Worm (Caenorhabditis elegans) whole organism, midembryonic: ENCODE results near the gene copb-1.

Experiments used
- cog-1 ChIP-seq: sonication (generic microtip); optimal IDR thresholded peaks from 2 replicates; lab custom pipeline; 2016; ENCODE audit warnings: missing genetic modification characterization, missing compliant biosample characterization
- flt-1 ChIP-seq: fragments of 200-800 bp; sonication (Bioruptor generic); IDR thresholded peaks from 2 replicates; pipeline ENCODE4 v1.3.6; 2022; ENCODE audit warnings: missing genetic modification characterization, missing compliant biosample characterization
- ref-1 ChIP-seq: fragments of 200-800 bp; sonication (Bioruptor generic); conservative IDR thresholded peaks from 2 replicates; pipeline ENCODE4 v1.3.6; 2022; ENCODE audit warnings: missing genetic modification reagents, missing genetic modification characterization, missing compliant biosample characterization
- tab-1 ChIP-seq: fragments of 200-800 bp; sonication (Bioruptor generic); IDR thresholded peaks from 2 replicates; pipeline ENCODE4 v1.3.6; 2022; ENCODE audit warnings: missing genetic modification characterization, missing compliant biosample characterization
- ztf-23 ChIP-seq: fragments of 200-800 bp; sonication (Bioruptor generic); IDR thresholded peaks from 2 replicates; pipeline ENCODE4 v1.3.6; 2022; ENCODE audit warnings: missing genetic modification reagents, missing genetic modification characterization, missing compliant biosample characterization

DNA sequence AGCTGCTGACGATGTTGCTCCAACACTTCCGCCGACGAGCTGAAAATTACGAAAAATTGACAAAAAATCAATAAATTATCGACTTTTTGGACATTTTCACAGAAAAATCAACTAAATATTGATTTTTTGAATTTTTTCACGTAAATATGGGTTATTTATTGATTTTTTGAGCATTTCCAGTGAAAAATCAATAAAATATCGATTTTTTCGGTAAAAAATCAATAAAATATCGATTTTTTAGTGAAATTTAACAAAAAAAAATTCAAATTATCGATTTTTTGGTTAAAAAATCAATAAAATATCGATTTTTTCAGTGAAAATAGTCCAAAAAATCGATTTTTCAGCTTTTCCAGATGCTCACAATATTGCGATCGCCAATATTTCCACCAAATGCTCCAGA is 8.4 kb upstream of the copb-1 start:
- TF ChIP-seq cog-1 (tag; lab: Kevin White, UChicago) (no peak), ztf-23 (GFP tag; lab: Robert Waterston, UW) (no peak), tab-1 (no peak), ref-1 (no peak), flt-1 (no peak)
